Worm (Caenorhabditis elegans): ENCODE results near the gene cpsf-3.

DNA sequence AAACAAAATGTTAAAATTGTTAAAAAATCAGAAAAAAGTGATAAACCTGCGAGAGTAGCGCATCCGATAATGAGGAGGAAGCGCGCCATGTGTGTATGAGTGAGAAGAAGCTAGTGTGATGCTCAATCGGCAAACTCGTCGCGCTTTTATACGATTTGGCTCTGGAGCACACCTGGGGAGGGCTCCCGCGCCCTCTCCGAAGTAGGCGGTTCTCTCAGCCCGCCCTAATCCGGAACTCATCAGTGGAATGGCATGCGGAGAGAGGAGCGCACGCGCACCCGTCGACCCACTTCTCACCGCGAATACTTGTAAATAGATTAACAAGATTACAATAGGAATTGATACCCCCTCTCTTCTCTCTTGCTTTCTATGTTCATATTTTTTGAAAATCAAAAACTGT lies 48.6 kb upstream of the cpsf-3 start, which contains the start of gene pqn-74:
- TF ChIP-seq dao-5 (tag; optimal IDR thresholded peaks at IDR 0.05), result no peak
- TF ChIP-seq W03F9.2 (tag; optimal IDR thresholded peaks at IDR 0.05), result no peak
